Worm (Caenorhabditis elegans) whole organism, early embryonic: Measurements from ENCODE around the gene dgk-1.

Experiments
- B0310.2 ChIP-seq: sonication (generic microtip); optimal IDR thresholded peaks from 2 replicates; lab custom pipeline; 2016; ENCODE audit warnings: mild to moderate bottlenecking, missing genetic modification characterization, missing compliant biosample characterization
- F13C5.2 ChIP-seq: sonication (generic microtip); optimal IDR thresholded peaks from 2 replicates; lab custom pipeline; 2017; ENCODE audit warnings: mild to moderate bottlenecking, missing genetic modification characterization, inconsistent platforms, missing compliant biosample characterization
- aly-1 ChIP-seq: sonication (generic microtip); optimal IDR thresholded peaks from 2 replicates; lab custom pipeline; 2016; ENCODE audit warnings: missing genetic modification characterization, missing compliant biosample characterization
- flt-1 ChIP-seq: fragments of 200-800 bp; sonication (Bioruptor generic); IDR thresholded peaks from 2 replicates; pipeline ENCODE4 v1.3.6; 2022; ENCODE audit warnings: missing genetic modification characterization, missing compliant biosample characterization
- hmbx-1 ChIP-seq: sonication (generic microtip); optimal IDR thresholded peaks from 2 replicates; lab custom pipeline; 2016; ENCODE audit warnings: mild to moderate bottlenecking, missing genetic modification characterization, missing compliant biosample characterization
- pes-1 ChIP-seq: fragments of 200-800 bp; sonication (Bioruptor generic); IDR thresholded peaks from 2 replicates; pipeline ENCODE4 v1.3.6; 2022; ENCODE audit warnings: missing genetic modification reagents, missing genetic modification characterization, missing compliant biosample characterization
- scrt-1 ChIP-seq: fragments of 200-800 bp; sonication (Bioruptor generic); IDR thresholded peaks from 2 replicates; pipeline ENCODE4 v1.3.6; 2022; ENCODE audit warnings: missing genetic modification characterization, missing compliant biosample characterization
- tbx-11 ChIP-seq: fragments of 200-800 bp; sonication (Bioruptor generic); IDR thresholded peaks from 2 replicates; pipeline ENCODE4 v1.3.6; 2022; ENCODE audit warnings: missing genetic modification characterization, missing compliant biosample characterization

- TF ChIP-seq F13C5.2 (tag; lab: Kevin White, UChicago) (no peak), pes-1 (GFP tag; lab: Robert Waterston, UW) (no peak), scrt-1 (GFP tag; lab: Robert Waterston, UW) (no peak), flt-1 (GFP tag; lab: Robert Waterston, UW) (no peak), tbx-11 (GFP tag; lab: Robert Waterston, UW) (no peak), hmbx-1 (tag; lab: Kevin White, UChicago) (no peak), B0310.2 (tag; lab: Kevin White, UChicago) (no peak), aly-1 (tag; lab: Kevin White, UChicago) (no peak)
Observed at ce11 chrX:1012385-1012866, 21.2 kb upstream of the dgk-1 start.
